Worm (Caenorhabditis elegans): Measurements from ENCODE around the gene Y57E12AL.1.

DNA sequence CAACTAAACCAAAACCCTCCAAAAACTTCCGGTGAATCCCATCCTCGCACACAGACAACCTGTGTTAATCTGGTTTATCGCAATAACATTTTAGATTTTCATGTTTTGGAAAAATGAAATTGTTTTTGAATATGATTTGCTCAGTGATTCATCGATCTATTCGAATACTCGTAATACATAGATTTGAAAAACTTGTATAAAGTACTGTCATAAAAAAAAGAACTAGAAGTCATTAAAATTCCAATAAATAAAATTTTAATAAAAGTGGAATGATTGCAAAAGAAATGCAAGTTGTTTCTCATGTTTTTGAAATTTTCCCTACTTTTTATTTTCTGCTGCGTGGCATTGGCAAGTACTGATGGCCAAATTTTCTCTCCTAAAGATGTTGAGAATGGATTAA lies 5.7 kb upstream of the Y57E12AL.1 start, which contains the start of gene spig-8:
- no peak for TF ChIP-seq lin-13 (GFP tag; optimal IDR thresholded peaks at IDR 0.05)
- TF ChIP-seq lsy-2 (tag; optimal IDR thresholded peaks at IDR 0.05), result no peak
- no peak for TF ChIP-seq ceh-20 (GFP tag; IDR thresholded peaks at IDR 0.05)
- TF ChIP-seq nhr-11 (tag; optimal IDR thresholded peaks at IDR 0.05), result no peak
- no peak for TF ChIP-seq lin-39 (tag; optimal IDR thresholded peaks at IDR 0.05)

Measured in whole organism, L4 larva.